Worm (Caenorhabditis elegans) whole organism, L4 larva: ENCODE measurements around the gene F23H12.10.

Source experiments
- D1046.2 ChIP-seq: fragments of 200-800 bp; sonication (Bioruptor generic); IDR thresholded peaks from 2 replicates; pipeline ENCODE4 v1.3.6; 2022; ENCODE audit warnings: missing genetic modification characterization, missing compliant biosample characterization
- F26F4.8 ChIP-seq: fragments of 200-800 bp; sonication (Bioruptor generic); conservative IDR thresholded peaks from 2 replicates; pipeline ENCODE4 v1.3.6; 2022; ENCODE audit warnings: missing genetic modification characterization, missing compliant biosample characterization
- T26A8.4 ChIP-seq: fragments of 200-800 bp; sonication (Bioruptor generic); IDR thresholded peaks from 2 replicates; pipeline ENCODE4 v1.3.6; 2022; ENCODE audit warnings: missing genetic modification characterization, missing compliant biosample characterization
- Y105C5A.15 ChIP-seq: fragments of 200-800 bp; sonication (Bioruptor generic); IDR thresholded peaks from 2 replicates; pipeline ENCODE4 v1.3.6; 2022; ENCODE audit warnings: missing genetic modification characterization, missing compliant biosample characterization
- Y48G9A.11 ChIP-seq: fragments of 200-800 bp; sonication (Bioruptor generic); IDR thresholded peaks from 2 replicates; pipeline ENCODE4 v1.3.6; 2022; ENCODE audit warnings: missing genetic modification reagents, missing genetic modification characterization, missing compliant biosample characterization
- Y75B8A.6 ChIP-seq: fragments of 200-800 bp; sonication (Bioruptor generic); IDR thresholded peaks from 2 replicates; pipeline ENCODE4 v1.3.6; 2022; ENCODE audit warnings: missing genetic modification reagents, missing genetic modification characterization, missing compliant biosample characterization
- ZK546.5 ChIP-seq, 2 experiments: sonication (generic microtip); optimal IDR thresholded peaks; 2 replicates each; lab custom pipeline; 2017; ENCODE audit warnings: missing biosample characterization in 2 of 2, missing genetic modification characterization in 2 of 2
- aha-1 ChIP-seq: fragments of 150-350 bp; peaks from one replicate; lab custom pipeline; 2014; ENCODE audit warnings: missing biosample characterization, missing genetic modification characterization
- ama-1 ChIP-seq: fragments of 150-350 bp; optimal IDR thresholded peaks from 2 replicates; lab custom pipeline; 2014; ENCODE audit warnings: inconsistent platforms, mixed read lengths
- ceh-44 ChIP-seq: fragments of 200-800 bp; sonication (Bioruptor generic); IDR thresholded peaks from 2 replicates; pipeline ENCODE4 v1.3.6; 2022; ENCODE audit warnings: missing genetic modification reagents, missing genetic modification characterization, missing compliant biosample characterization
- daf-16 ChIP-seq, 3 experiments: sonication (generic microtip); optimal IDR thresholded peaks; 2 replicates each; lab custom pipeline; 2016 to 2017; ENCODE audit warnings: missing genetic modification characterization in 3 of 3, missing genetic modification reagents in 3 of 3, mild to moderate bottlenecking in 2 of 3, missing compliant biosample characterization in 2 of 3, missing biosample characterization in 1 of 3, moderate library complexity in 1 of 3
- daf-8 ChIP-seq: fragments of 200-800 bp; sonication (Bioruptor generic); IDR thresholded peaks from 2 replicates; pipeline ENCODE4 v1.3.6; 2022; ENCODE audit warnings: missing genetic modification characterization, missing compliant biosample characterization
- duxl-1 ChIP-seq: sonication (generic microtip); optimal IDR thresholded peaks from 2 replicates; lab custom pipeline; 2016; ENCODE audit warnings: mild to moderate bottlenecking, missing genetic modification characterization, moderate library complexity, missing compliant biosample characterization; ENCODE audit not compliant: poor library complexity
- dve-1 ChIP-seq: sonication (generic microtip); optimal IDR thresholded peaks from 2 replicates; lab custom pipeline; 2017; ENCODE audit warnings: antibody characterized with exemption, mild to moderate bottlenecking, missing genetic modification characterization, missing compliant biosample characterization; ENCODE audit not compliant: insufficient read depth
- fos-1 ChIP-seq: fragments of 150-350 bp; optimal IDR thresholded peaks from 2 replicates; lab custom pipeline; 2014; ENCODE audit warnings: missing biosample characterization, missing genetic modification characterization
- gei-8 ChIP-seq: fragments of 200-800 bp; sonication (Bioruptor generic); optimal IDR thresholded peaks from 2 replicates; lab custom pipeline; 2018; ENCODE audit warnings: mild to moderate bottlenecking, missing genetic modification characterization, missing compliant biosample characterization
- hlh-11 ChIP-seq: fragments of 200-800 bp; sonication (Bioruptor generic); optimal IDR thresholded peaks from 2 replicates; lab custom pipeline; 2018; ENCODE audit warnings: mild to moderate bottlenecking, missing genetic modification characterization, missing compliant biosample characterization
- hmg-1.1 ChIP-seq: fragments of 200-800 bp; sonication (Bioruptor generic); IDR thresholded peaks from 2 replicates; pipeline ENCODE4 v1.3.6; 2022; ENCODE audit warnings: missing genetic modification reagents, missing genetic modification characterization, missing compliant biosample characterization
- lim-7 ChIP-seq: fragments of 200-800 bp; sonication (Bioruptor generic); IDR thresholded peaks from 2 replicates; pipeline ENCODE4 v1.3.6; 2022; ENCODE audit warnings: missing genetic modification characterization, missing compliant biosample characterization
- lin-13 ChIP-seq: fragments of 150-350 bp; optimal IDR thresholded peaks from 2 replicates; lab custom pipeline; 2014; ENCODE audit warnings: missing biosample characterization, missing genetic modification reagents, missing genetic modification characterization
- lin-29 ChIP-seq: fragments of 200-800 bp; sonication (Bioruptor generic); IDR thresholded peaks from 2 replicates; pipeline ENCODE4 v1.3.6; 2022; ENCODE audit warnings: missing genetic modification reagents, missing genetic modification characterization, missing compliant biosample characterization
- madf-9 ChIP-seq: fragments of 200-800 bp; sonication (Bioruptor generic); conservative IDR thresholded peaks from 2 replicates; pipeline ENCODE4 v1.3.6; 2022; ENCODE audit warnings: missing genetic modification reagents, missing genetic modification characterization, missing compliant biosample characterization
- mdl-1 ChIP-seq, 2 experiments: fragments of 150-350 bp in 1 of 2; sonication (generic microtip) in 1 of 2; optimal IDR thresholded peaks; 2 replicates each; lab custom pipeline; 2014 to 2017; ENCODE audit warnings: missing biosample characterization in 2 of 2, missing genetic modification characterization in 2 of 2
- mes-2 ChIP-seq: sonication (generic microtip); optimal IDR thresholded peaks from 2 replicates; lab custom pipeline; 2016; ENCODE audit warnings: missing genotype, mild to moderate bottlenecking, missing genetic modification characterization, missing compliant biosample characterization; ENCODE audit not compliant: poor library complexity, severe bottlenecking
- mxl-3 ChIP-seq: fragments of 200-800 bp; sonication (Bioruptor generic); optimal IDR thresholded peaks from 2 replicates; lab custom pipeline; 2018; ENCODE audit warnings: mild to moderate bottlenecking, missing genetic modification characterization, missing compliant biosample characterization
- nhr-10 ChIP-seq: fragments of 150-350 bp; optimal IDR thresholded peaks from 2 replicates; lab custom pipeline; 2014; ENCODE audit warnings: missing biosample characterization, missing genetic modification characterization
- nhr-28 ChIP-seq: fragments of 150-350 bp; optimal IDR thresholded peaks from 2 replicates; lab custom pipeline; 2014; ENCODE audit warnings: missing biosample characterization, missing genetic modification characterization
- nhr-48 ChIP-seq: sonication (generic microtip); optimal IDR thresholded peaks from 2 replicates; lab custom pipeline; 2016; ENCODE audit warnings: mild to moderate bottlenecking, missing genetic modification characterization, missing compliant biosample characterization
- nhr-6 ChIP-seq: fragments of 150-350 bp; optimal IDR thresholded peaks from 2 replicates; lab custom pipeline; 2014; ENCODE audit warnings: missing biosample characterization, missing genetic modification characterization
- php-3 ChIP-seq: fragments of 200-800 bp; sonication (Bioruptor generic); IDR thresholded peaks from 2 replicates; pipeline ENCODE4 v1.3.6; 2022; ENCODE audit warnings: missing genetic modification reagents, missing genetic modification characterization, missing compliant biosample characterization
- rbr-2 ChIP-seq: sonication (generic microtip); optimal IDR thresholded peaks from 2 replicates; lab custom pipeline; 2016; ENCODE audit warnings: missing genotype, missing genetic modification characterization, missing compliant biosample characterization
- set-16 ChIP-seq: fragments of 200-800 bp; sonication (Bioruptor generic); IDR thresholded peaks from 2 replicates; pipeline ENCODE4 v1.3.6; 2022; ENCODE audit warnings: missing genetic modification reagents, missing genetic modification characterization, missing compliant biosample characterization
- spr-1 ChIP-seq: sonication (generic microtip); optimal IDR thresholded peaks from 2 replicates; lab custom pipeline; 2016; ENCODE audit warnings: mild to moderate bottlenecking, missing genetic modification characterization, missing compliant biosample characterization
- spr-3 ChIP-seq: fragments of 200-800 bp; sonication (Bioruptor generic); optimal IDR thresholded peaks from 2 replicates; lab custom pipeline; 2018; ENCODE audit warnings: mild to moderate bottlenecking, missing genetic modification characterization, missing compliant biosample characterization
- tra-1 ChIP-seq: fragments of 200-800 bp; sonication (Bioruptor generic); IDR thresholded peaks from 2 replicates; pipeline ENCODE4 v1.3.6; 2022; ENCODE audit warnings: missing genetic modification reagents, missing genetic modification characterization, missing compliant biosample characterization
- unc-62 ChIP-seq, 3 experiments: fragments of 150-350 bp in 1 of 3; sonication (generic microtip); optimal IDR thresholded peaks in 2 of 3; peaks in 1 of 3; 1 replicate in 1 of 3; 2 replicates in 2 of 3; lab custom pipeline; 2014 to 2017; ENCODE audit warnings: missing biosample characterization in 3 of 3, missing genetic modification characterization in 3 of 3, missing genetic modification reagents in 3 of 3, missing genotype in 1 of 3
- ztf-11 ChIP-seq: fragments of 150-350 bp; optimal IDR thresholded peaks from 2 replicates; lab custom pipeline; 2014; ENCODE audit warnings: missing biosample characterization, missing genetic modification characterization

Gene F23H12.10

ce11 chrV:12357632-12358031, 16.4 kb downstream of the F23H12.10 start:
- TF ChIP-seq dve-1 (tag; lab: Kevin White, UChicago) (no peak), madf-9 (GFP tag; lab: Robert Waterston, UW) (no peak)

- peak; percentile 9 for TF ChIP-seq duxl-1 (tag; lab: Kevin White, UChicago)
- peak; percentile 49; the same call in 1 of the 2 replicates for TF ChIP-seq T26A8.4 (GFP tag; lab: Robert Waterston, UW)
- peak; percentile 41 for TF ChIP-seq ama-1 (lab: Kevin White, UChicago)
- TF ChIP-seq nhr-10 (tag; lab: Kevin White, UChicago), result no peak
- TF ChIP-seq spr-3 (GFP tag; lab: Kevin White, UChicago), result no peak
- 0 out of 2 replicates have a peak, but pooled peaks have one; percentile 8 for TF ChIP-seq lin-29
- 0 out of 2 replicates have a peak, but pooled peaks have one; percentile 51 for TF ChIP-seq php-3
- TF ChIP-seq nhr-48 (tag; lab: Kevin White, UChicago), result peak; percentile 54
- TF ChIP-seq nhr-28 (tag; lab: Kevin White, UChicago), result peak; percentile 43
- TF ChIP-seq ztf-11, result no peak
- no peak for TF ChIP-seq ceh-44 (GFP tag; lab: Robert Waterston, UW)
- TF ChIP-seq spr-1 (tag; lab: Kevin White, UChicago), result peak; percentile 39
- TF ChIP-seq mxl-3 (GFP tag; lab: Kevin White, UChicago), result peak; percentile 10
- peak; percentile 76 for TF ChIP-seq hlh-11
- TF ChIP-seq, all 104 proteins: peak for 10
Observed at ce11 chrV:12354193-12354830, 19.8 kb downstream of the F23H12.10 start.

ce11 chrV:12353505-12353904, 20.6 kb downstream of the F23H12.10 start:
- TF ChIP-seq Y105C5A.15 (GFP tag; lab: Robert Waterston, UW) (no peak), mdl-1 (tag; optimal IDR thresholded peaks at IDR 0.05; lab: Kevin White, UChicago) (no peak), Y48G9A.11 (GFP tag; lab: Robert Waterston, UW) (no peak), lim-7 (GFP tag; lab: Robert Waterston, UW) (no peak; the same call in 1 of the 2 replicates), D1046.2 (GFP tag; lab: Robert Waterston, UW) (0 out of 2 replicates have a peak, but pooled peaks have one; percentile 24), daf-16 (GFP tag; optimal IDR thresholded peaks at IDR 0.05; lab: Kevin White, UChicago) (no peak), daf-16 (tag; optimal IDR thresholded peaks at IDR 0.05; lab: Kevin White, UChicago) (no peak), mxl-3 (GFP tag; lab: Kevin White, UChicago) (peak; percentile 32), tra-1 (GFP tag; lab: Robert Waterston, UW) (no peak), gei-8 (GFP tag; lab: Kevin White, UChicago) (no peak), F26F4.8 (no peak), aha-1 (tag; lab: Kevin White, UChicago) (peak; percentile 79), hlh-11 (peak; percentile 33), mes-2 (tag; lab: Kevin White, UChicago) (no peak), Y75B8A.6 (GFP tag; lab: Robert Waterston, UW) (no peak), lin-29 (no peak), rbr-2 (tag; lab: Kevin White, UChicago) (no peak), set-16 (GFP tag; lab: Robert Waterston, UW) (peak; percentile 99), nhr-10 (tag; lab: Kevin White, UChicago) (no peak), unc-62 (GFP tag; optimal IDR thresholded peaks at IDR 0.05 in 1 of 2; lab: Kevin White, UChicago) (peak in 1 of 2 experiments; percentile 1), unc-62 (tag; optimal IDR thresholded peaks at IDR 0.05; lab: Kevin White, UChicago) (no peak), nhr-6 (tag; lab: Kevin White, UChicago) (no peak), lin-13 (GFP tag; lab: Kevin White, UChicago) (no peak), fos-1 (tag; lab: Kevin White, UChicago) (no peak), hmg-1.1 (GFP tag; lab: Robert Waterston, UW) (no peak), ZK546.5 (tag; optimal IDR thresholded peaks at IDR 0.05; lab: Kevin White, UChicago) (no peak), daf-8 (GFP tag; lab: Robert Waterston, UW) (no peak)
